Fruit fly (Drosophila melanogaster) whole organism, prepupa: ENCODE results near the gene Vha26.

ENCODE experiments used
- Blimp-1 ChIP-seq: fragments of 200-800 bp; sonication (Bioruptor generic); optimal IDR thresholded peaks from 3 replicates; lab custom pipeline; 2017; ENCODE audit warnings: missing biosample characterization, missing genetic modification characterization, mild to moderate bottlenecking, moderate library complexity, missing genetic modification reagents
- CG10631 ChIP-seq: fragments of 200-800 bp; sonication (Bioruptor generic); optimal IDR thresholded peaks from 2 replicates; lab custom pipeline; 2016; ENCODE audit warnings: missing biosample characterization, missing genetic modification characterization
- CG10669 ChIP-seq: fragments of 200-800 bp; sonication (Bioruptor generic); optimal IDR thresholded peaks from 3 replicates; lab custom pipeline; 2018; ENCODE audit warnings: missing biosample characterization, mild to moderate bottlenecking, missing genetic modification characterization, moderate library complexity
- CG11294 ChIP-seq: fragments of 200-800 bp; sonication (Bioruptor generic); IDR thresholded peaks from 2 replicates; pipeline ENCODE4 v1.3.6; 2022; ENCODE audit warnings: missing biosample characterization, missing genetic modification characterization
- CG1621 ChIP-seq: fragments of 200-800 bp; sonication (Bioruptor generic); optimal IDR thresholded peaks from 3 replicates; lab custom pipeline; 2018; ENCODE audit warnings: missing biosample characterization, mild to moderate bottlenecking, missing genetic modification characterization
- CG16779 ChIP-seq: fragments of 200-800 bp; sonication (Bioruptor generic); optimal IDR thresholded peaks from 3 replicates; lab custom pipeline; 2017; ENCODE audit warnings: missing biosample characterization, mild to moderate bottlenecking, missing genetic modification characterization
- CG3032 ChIP-seq: fragments of 200-800 bp; optimal IDR thresholded peaks from 2 replicates; lab custom pipeline; 2019; ENCODE audit warnings: missing biosample characterization, mild to moderate bottlenecking, missing genetic modification characterization, moderate library complexity
- CG31627 ChIP-seq: fragments of 200-800 bp; sonication (Bioruptor generic); optimal IDR thresholded peaks from 3 replicates; lab custom pipeline; 2016; ENCODE audit warnings: missing biosample characterization, missing genetic modification characterization
- CG3919 ChIP-seq: fragments of 200-800 bp; sonication (Bioruptor generic); optimal IDR thresholded peaks from 3 replicates; lab custom pipeline; 2016; ENCODE audit warnings: missing biosample characterization, missing genetic modification characterization
- CG4318 ChIP-seq: fragments of 200-800 bp; sonication (Bioruptor generic); optimal IDR thresholded peaks from 3 replicates; lab custom pipeline; 2017; ENCODE audit warnings: missing biosample characterization, mild to moderate bottlenecking, missing genetic modification characterization
- CG6163 ChIP-seq: fragments of 200-800 bp; sonication (Bioruptor generic); IDR thresholded peaks from 3 replicates; pipeline ENCODE4 v1.3.6; 2022; ENCODE audit warnings: missing biosample characterization, missing genetic modification characterization
- CG6792 ChIP-seq: fragments of 200-800 bp; sonication (Bioruptor generic); optimal IDR thresholded peaks from 3 replicates; lab custom pipeline; 2016; ENCODE audit warnings: missing biosample characterization, missing genetic modification characterization
- CG6808 ChIP-seq: fragments of 200-800 bp; sonication (Bioruptor generic); optimal IDR thresholded peaks from 3 replicates; lab custom pipeline; 2017; ENCODE audit warnings: missing biosample characterization, missing genetic modification characterization, mild to moderate bottlenecking, moderate library complexity, missing genetic modification reagents
- CG7368 ChIP-seq: fragments of 200-800 bp; sonication (Bioruptor generic); optimal IDR thresholded peaks from 3 replicates; lab custom pipeline; 2016; ENCODE audit warnings: missing biosample characterization, missing genetic modification characterization
- CG8319 ChIP-seq: fragments of 200-800 bp; sonication (Bioruptor generic); optimal IDR thresholded peaks from 3 replicates; lab custom pipeline; 2016; ENCODE audit warnings: missing biosample characterization, missing genetic modification characterization
- CG8632 ChIP-seq: fragments of 200-800 bp; sonication (Bioruptor generic); optimal IDR thresholded peaks from 3 replicates; lab custom pipeline; 2016; ENCODE audit warnings: missing biosample characterization, missing genetic modification characterization
- Eip75B ChIP-seq: fragments of 200-800 bp; sonication (Bioruptor generic); optimal IDR thresholded peaks from 3 replicates; lab custom pipeline; 2016; ENCODE audit warnings: missing biosample characterization, missing genetic modification characterization
- Eip78C ChIP-seq: fragments of 200-800 bp; sonication (Bioruptor generic); peaks from one replicate; lab custom pipeline; 2016; ENCODE audit warnings: missing biosample characterization, missing genetic modification characterization
- Ets21C ChIP-seq: fragments of 200-800 bp; sonication (Bioruptor generic); optimal IDR thresholded peaks from 3 replicates; lab custom pipeline; 2016; ENCODE audit warnings: missing biosample characterization, missing genetic modification characterization
- Hr4 ChIP-seq: fragments of 200-800 bp; sonication (Bioruptor generic); optimal IDR thresholded peaks from 3 replicates; lab custom pipeline; 2016; ENCODE audit warnings: missing biosample characterization, missing genetic modification characterization
- Lpt ChIP-seq: fragments of 200-800 bp; sonication (Bioruptor generic); optimal IDR thresholded peaks from 3 replicates; lab custom pipeline; 2016; ENCODE audit warnings: missing biosample characterization, missing genetic modification characterization
- Met ChIP-seq: fragments of 200-800 bp; sonication (Bioruptor generic); optimal IDR thresholded peaks from 3 replicates; lab custom pipeline; 2016; ENCODE audit warnings: missing biosample characterization, missing genetic modification characterization
- OdsH ChIP-seq: fragments of 200-800 bp; sonication (Bioruptor generic); optimal IDR thresholded peaks from 3 replicates; lab custom pipeline; 2016; ENCODE audit warnings: missing biosample characterization, missing genetic modification characterization
- Sox102F ChIP-seq: fragments of 200-800 bp; sonication (Bioruptor generic); optimal IDR thresholded peaks from 2 replicates; lab custom pipeline; 2016; ENCODE audit warnings: missing biosample characterization, mild to moderate bottlenecking, missing genetic modification characterization
- Sox15 ChIP-seq: fragments of 200-800 bp; sonication (Bioruptor generic); optimal IDR thresholded peaks from 3 replicates; lab custom pipeline; 2016; ENCODE audit warnings: missing biosample characterization, missing genetic modification characterization
- achi ChIP-seq: fragments of 200-800 bp; sonication (Bioruptor generic); optimal IDR thresholded peaks from 3 replicates; lab custom pipeline; 2016; ENCODE audit warnings: missing biosample characterization, missing genetic modification characterization
- dac ChIP-seq: fragments of 200-800 bp; sonication (Bioruptor generic); optimal IDR thresholded peaks from 2 replicates; lab custom pipeline; 2017; ENCODE audit warnings: missing biosample characterization, mild to moderate bottlenecking, missing genetic modification characterization
- dsx ChIP-seq: fragments of 200-800 bp; optimal IDR thresholded peaks from 3 replicates; lab custom pipeline; 2019; ENCODE audit warnings: missing biosample characterization, mild to moderate bottlenecking, missing genetic modification characterization, moderate library complexity; ENCODE audit not compliant: poor library complexity, severe bottlenecking
- eg ChIP-seq: fragments of 200-800 bp; sonication (Bioruptor generic); IDR thresholded peaks from 3 replicates; pipeline ENCODE4 v1.3.6; 2022; ENCODE audit warnings: missing biosample characterization, missing genetic modification characterization
- esn ChIP-seq: fragments of 200-800 bp; sonication (Bioruptor generic); optimal IDR thresholded peaks from 2 replicates; lab custom pipeline; 2016; ENCODE audit warnings: missing biosample characterization, mild to moderate bottlenecking, missing genetic modification characterization, moderate library complexity
- fd59A ChIP-seq: fragments of 200-800 bp; sonication (Bioruptor generic); optimal IDR thresholded peaks from 2 replicates; lab custom pipeline; 2017; ENCODE audit warnings: missing biosample characterization, mild to moderate bottlenecking, missing genetic modification characterization, missing genetic modification reagents
- fd85E ChIP-seq: fragments of 200-800 bp; sonication (Bioruptor generic); optimal IDR thresholded peaks from 3 replicates; lab custom pipeline; 2016; ENCODE audit warnings: missing biosample characterization, missing genetic modification characterization
- fkh ChIP-seq: fragments of 200-800 bp; sonication (Bioruptor generic); optimal IDR thresholded peaks from 3 replicates; lab custom pipeline; 2017; ENCODE audit warnings: missing biosample characterization, mild to moderate bottlenecking, missing genetic modification characterization, moderate library complexity
- lz ChIP-seq: fragments of 200-800 bp; sonication (Bioruptor generic); optimal IDR thresholded peaks from 3 replicates; lab custom pipeline; 2016; ENCODE audit warnings: missing biosample characterization, missing genetic modification characterization
- net ChIP-seq: fragments of 200-800 bp; sonication (Bioruptor generic); optimal IDR thresholded peaks from 3 replicates; lab custom pipeline; 2016; ENCODE audit warnings: missing biosample characterization, missing genetic modification characterization
- pdm3 ChIP-seq: fragments of 200-800 bp; sonication (Bioruptor generic); optimal IDR thresholded peaks from 3 replicates; lab custom pipeline; 2016; ENCODE audit warnings: missing biosample characterization, missing genetic modification characterization
- salr ChIP-seq, 2 experiments: fragments of 200-800 bp; sonication (Bioruptor generic); optimal IDR thresholded peaks; 3 replicates each; lab custom pipeline; 2016 to 2018; ENCODE audit warnings: missing biosample characterization in 2 of 2, missing genetic modification characterization in 2 of 2, mild to moderate bottlenecking in 1 of 2
- spab ChIP-seq: fragments of 200-800 bp; sonication (Bioruptor generic); optimal IDR thresholded peaks from 2 replicates; lab custom pipeline; 2017; ENCODE audit warnings: missing biosample characterization, mild to moderate bottlenecking, missing genetic modification characterization, missing genetic modification reagents
- ss ChIP-seq, 2 experiments: fragments of 200-800 bp; sonication (Bioruptor generic); optimal IDR thresholded peaks; 2 replicates in 1 of 2; 3 replicates in 1 of 2; lab custom pipeline; 2017 to 2018; ENCODE audit warnings: mild to moderate bottlenecking in 2 of 2, missing biosample characterization in 2 of 2, missing genetic modification characterization in 2 of 2, moderate library complexity in 1 of 2
- svp ChIP-seq: fragments of 200-800 bp; sonication (Bioruptor generic); peaks from one replicate; lab custom pipeline; 2016; ENCODE audit warnings: missing biosample characterization, missing genetic modification characterization
- topi ChIP-seq: fragments of 200-800 bp; sonication (Bioruptor generic); optimal IDR thresholded peaks from 3 replicates; lab custom pipeline; 2016; ENCODE audit warnings: missing biosample characterization, missing genetic modification characterization
- vri ChIP-seq: fragments of 200-800 bp; sonication (Bioruptor generic); optimal IDR thresholded peaks from 3 replicates; lab custom pipeline; 2016; ENCODE audit warnings: missing biosample characterization, mild to moderate bottlenecking, missing genetic modification characterization

Gene Vha26

dm6 chr3R:5621714-5622405 lies 30.3 kb downstream of the Vha26 start (continued):
- no peak for TF ChIP-seq CG6792 (GFP tag; lab: Kevin White, UChicago)
- no peak for TF ChIP-seq Hr4 (GFP tag; lab: Kevin White, UChicago)
- no peak for TF ChIP-seq topi (GFP tag; lab: Kevin White, UChicago)
- TF ChIP-seq CG7368 (GFP tag; lab: Kevin White, UChicago): no peak
- no peak for TF ChIP-seq CG4318
- TF ChIP-seq salr (GFP tag; optimal IDR thresholded peaks at IDR 0.05; lab: Kevin White, UChicago): no peak
- TF ChIP-seq CG3032: no peak
- no peak for TF ChIP-seq Lpt
- TF ChIP-seq eg (GFP tag; lab: Robert Waterston, UW): no peak
- TF ChIP-seq CG31627 (GFP tag; lab: Kevin White, UChicago): no peak
- no peak for TF ChIP-seq CG11294 (GFP tag; lab: Robert Waterston, UW)
- TF ChIP-seq CG8319 (GFP tag; lab: Kevin White, UChicago): no peak
- TF ChIP-seq OdsH (GFP tag; lab: Kevin White, UChicago): no peak
- no peak for TF ChIP-seq CG10631 (GFP tag; lab: Kevin White, UChicago)
- TF ChIP-seq CG1621 (tag; lab: Kevin White, UChicago): peak; percentile 62
- TF ChIP-seq fd85E (GFP tag; lab: Kevin White, UChicago): no peak
- peak; percentile 19 for TF ChIP-seq Eip75B (GFP tag; lab: Kevin White, UChicago)
- TF ChIP-seq Blimp-1: no peak
- peak; percentile 15; the same call in 1 of the 3 replicates for TF ChIP-seq CG6163

- TF ChIP-seq svp (GFP tag; lab: Kevin White, UChicago) (peak; percentile 91), Eip78C (GFP tag; lab: Kevin White, UChicago) (peak; percentile 18), CG8632 (GFP tag; lab: Kevin White, UChicago) (no peak), Lpt (no peak), Sox102F (GFP tag; lab: Kevin White, UChicago) (no peak), net (no peak), CG3919 (GFP tag; lab: Kevin White, UChicago) (no peak), achi (GFP tag; lab: Kevin White, UChicago) (no peak), CG6792 (GFP tag; lab: Kevin White, UChicago) (no peak)
Observed at dm6 chr3R:5622406-5622752, 30.8 kb downstream of the Vha26 start.

DNA sequence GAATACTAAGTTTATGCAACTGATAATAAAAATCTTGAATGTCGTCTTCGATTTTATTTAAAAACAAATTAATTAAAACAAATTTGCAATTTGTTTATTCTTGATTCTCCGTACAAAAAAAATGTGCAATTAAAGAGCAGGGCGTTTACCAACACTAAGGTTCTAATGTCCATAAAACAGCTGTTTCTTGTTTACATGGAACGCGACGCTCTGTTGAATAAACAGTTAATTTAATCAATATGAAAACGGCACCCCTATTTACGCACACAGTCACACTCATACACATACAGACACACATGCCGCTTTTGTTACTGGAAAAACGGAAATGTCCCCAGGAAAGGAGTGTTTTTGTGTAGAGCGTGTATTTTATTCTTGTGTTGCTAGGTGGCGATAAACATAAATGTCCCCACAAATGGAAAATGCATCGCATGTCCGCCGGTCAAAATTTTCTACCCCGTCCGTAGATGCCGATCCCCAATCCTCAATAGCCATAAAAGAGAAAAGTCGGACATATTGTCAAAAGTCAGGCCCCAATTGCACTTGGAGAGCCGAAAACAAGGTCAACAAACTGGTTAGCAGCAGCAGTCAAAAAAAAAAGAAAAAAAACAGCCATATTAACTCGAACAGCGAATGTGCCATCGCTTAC lies 31.5 kb downstream of the Vha26 start:
- TF ChIP-seq CG31627 (GFP tag; lab: Kevin White, UChicago) (no peak), topi (GFP tag; lab: Kevin White, UChicago) (peak; percentile 47), dsx (GFP tag; lab: Kevin White, UChicago) (no peak), CG6808 (GFP tag; lab: Kevin White, UChicago) (peak; percentile 21), CG10669 (GFP tag; lab: Kevin White, UChicago) (peak; percentile 29), pdm3 (GFP tag; lab: Kevin White, UChicago) (peak; percentile 18), Eip78C (GFP tag; lab: Kevin White, UChicago) (peak; percentile 74), Sox102F (GFP tag; lab: Kevin White, UChicago) (peak; percentile 35), CG16779 (tag; lab: Kevin White, UChicago) (peak; percentile 28), Sox15 (GFP tag; lab: Kevin White, UChicago) (no peak), Hr4 (GFP tag; lab: Kevin White, UChicago) (peak; percentile 29), dac (GFP tag; lab: Kevin White, UChicago) (no peak), CG3032 (no peak), achi (GFP tag; lab: Kevin White, UChicago) (peak; percentile 11), Ets21C (GFP tag; lab: Kevin White, UChicago) (no peak), fkh (GFP tag; lab: Kevin White, UChicago) (peak; percentile 98), lz (GFP tag; lab: Kevin White, UChicago) (peak; percentile 14), Met (GFP tag; lab: Kevin White, UChicago) (peak; percentile 48), ss (GFP tag; optimal IDR thresholded peaks at IDR 0.05; lab: Kevin White, UChicago) (peak in 1 of 2 experiments; percentile 31), spab (GFP tag; lab: Kevin White, UChicago) (peak; percentile 8), esn (GFP tag; lab: Kevin White, UChicago) (peak; percentile 34), CG8632 (GFP tag; lab: Kevin White, UChicago) (peak; percentile 4), vri (GFP tag; lab: Kevin White, UChicago) (peak; percentile 67), fd59A (GFP tag; lab: Kevin White, UChicago) (peak; percentile 8), CG1621 (tag; lab: Kevin White, UChicago) (peak; percentile 31), CG6792 (GFP tag; lab: Kevin White, UChicago) (peak; percentile 33)
- TF ChIP-seq, all 60 proteins: peak for 20
